Fruit fly (Drosophila melanogaster) Kc167 (cell line): Measurements from ENCODE around the gene CG42784.
"Not testable (repeated sequence)": the region's sequence is repeated elsewhere in the genome, so short reads cannot be mapped to it uniquely, and the experiment has no call there.

ENCODE experiments used
- Myc ChIP-seq: fragments of >200 bp; optimal IDR thresholded peaks from 2 replicates; lab custom pipeline; 2017; ENCODE audit warnings: missing external identifiers
- Sin3A ChIP-seq: fragments of >200 bp; optimal IDR thresholded peaks from 2 replicates; lab custom pipeline; 2018; ENCODE audit warnings: missing external identifiers
- h ChIP-seq: fragments of >200 bp; optimal IDR thresholded peaks from 3 replicates; lab custom pipeline; 2018; ENCODE audit warnings: missing external identifiers
- insv ChIP-seq: fragments of >200 bp; optimal IDR thresholded peaks from 3 replicates; lab custom pipeline; 2018; ENCODE audit warnings: missing external identifiers
- psq ChIP-seq: fragments of >200 bp; optimal IDR thresholded peaks from 2 replicates; lab custom pipeline; 2017; ENCODE audit warnings: missing external identifiers
- ttk ChIP-seq: sonication (Bioruptor generic); optimal IDR thresholded peaks from 2 replicates; lab custom pipeline; 2017; ENCODE audit warnings: missing external identifiers

- TF ChIP-seq psq, Myc, insv, ttk, h, Sin3A (lab: Kevin White, UChicago): not testable (repeated sequence)
These were observed 34.2 kb downstream of the CG42784 start, which contains the start of gene Hsp60D for dm6 chr2L:13449397-13449796.
